Worm (Caenorhabditis elegans): ENCODE data around the gene arrd-5.
"Not testable (repeated sequence)": the region's sequence is repeated elsewhere in the genome, so short reads cannot be mapped to it uniquely, and the experiment has no call there.

Gene arrd-5

ce11 chrII:9862147-9862546, 27.1 kb downstream of the arrd-5 start, which contains the start of gene C08H9.18:
TSS of gene C08H9.18 (minus strand) at chrII:9862247.
- TF ChIP-seq nhr-111 (GFP tag; optimal IDR thresholded peaks at IDR 0.05): no peak
- no peak for TF ChIP-seq D1046.2 (GFP tag; IDR thresholded peaks at IDR 0.05)
- no peak for TF ChIP-seq ceh-82 (tag; optimal IDR thresholded peaks at IDR 0.05)
- no peak for TF ChIP-seq dmd-6 (GFP tag; IDR thresholded peaks at IDR 0.05)
- TF ChIP-seq Y105C5A.15 (GFP tag; IDR thresholded peaks at IDR 0.05): no peak
- TF ChIP-seq daf-12 (tag; optimal IDR thresholded peaks at IDR 0.05): no peak
- no peak for TF ChIP-seq nhr-76 (tag; optimal IDR thresholded peaks at IDR 0.05)
- no peak for TF ChIP-seq T20F7.1 (GFP tag; optimal IDR thresholded peaks at IDR 0.05)
- TF ChIP-seq mes-2 (tag; optimal IDR thresholded peaks at IDR 0.05; ENCODE audit: poor library complexity, severe bottlenecking): no peak
- TF ChIP-seq hmg-1.1 (GFP tag; IDR thresholded peaks at IDR 0.05): no peak
- TF ChIP-seq tag-97 (GFP tag; IDR thresholded peaks at IDR 0.05): no peak
- TF ChIP-seq attf-4 (tag; optimal IDR thresholded peaks at IDR 0.05): no peak
- TF ChIP-seq F44E2.7 (GFP tag; IDR thresholded peaks at IDR 0.05): no peak
- TF ChIP-seq ZK546.5 (tag; optimal IDR thresholded peaks at IDR 0.05): no peak
- no peak for TF ChIP-seq nhr-10 (tag; optimal IDR thresholded peaks at IDR 0.05)

DNA sequence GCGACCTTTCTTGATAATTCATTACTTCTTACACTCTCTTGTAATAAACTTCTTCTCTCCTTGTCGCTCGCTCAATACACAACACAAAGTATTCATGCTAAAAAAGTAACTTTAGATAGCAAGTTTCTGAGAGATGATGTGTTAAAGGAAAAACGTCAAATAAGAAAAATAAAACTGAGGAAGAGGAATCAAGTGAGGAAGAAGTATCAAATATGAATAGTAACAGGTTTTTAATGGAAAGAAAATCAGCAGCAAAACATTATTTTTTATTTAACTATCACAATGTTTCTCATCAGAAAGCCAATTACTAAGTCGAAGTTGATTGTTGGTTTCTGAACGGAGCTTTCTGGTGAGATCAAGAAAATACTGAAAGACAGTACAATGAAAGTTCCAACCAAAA, 31.4 kb downstream of the arrd-5 start, which contains the start of gene chil-1:
chil-1 (minus strand) TSS at position 101 of the 400 bp plus-strand sequence.
- TF ChIP-seq lsy-2 (tag; optimal IDR thresholded peaks at IDR 0.05); spr-3 (GFP tag; optimal IDR thresholded peaks at IDR 0.05); unc-130 (GFP tag; optimal IDR thresholded peaks at IDR 0.05): not testable (repeated sequence)

- TF ChIP-seq unc-62 (GFP tag; optimal IDR thresholded peaks at IDR 0.05 in 1 of 2): peak in 1 of 2 experiments; percentile 65
- no peak for TF ChIP-seq unc-62 (tag; optimal IDR thresholded peaks at IDR 0.05)
- peak; percentile 63 for TF ChIP-seq aha-1 (tag)
- no peak for TF ChIP-seq lin-1 (GFP tag; IDR thresholded peaks at IDR 0.05)
Measured at ce11 chrII:9868207-9868606, 33.2 kb downstream of the arrd-5 start.

DNA sequence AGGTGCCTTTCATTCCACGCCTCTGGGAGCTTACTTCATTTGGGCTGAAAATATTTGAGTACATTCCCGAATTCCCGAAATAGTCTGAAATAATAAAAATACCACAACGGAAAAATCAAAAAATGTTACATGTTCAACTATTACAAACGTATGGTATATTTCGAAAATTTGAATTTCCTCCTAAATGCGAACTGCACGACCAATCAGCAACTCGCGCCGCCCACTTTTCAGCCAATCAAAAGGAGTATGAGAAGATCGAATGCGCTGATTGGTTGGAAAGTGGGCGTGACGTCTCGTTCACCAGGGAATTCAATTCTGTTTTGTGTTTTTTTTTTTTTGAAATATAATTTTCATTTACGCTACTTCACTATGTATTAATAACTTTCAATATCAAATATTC, 33.7 kb downstream of the arrd-5 start, which contains the start of gene old-1:
old-1 (minus strand) TSS at position 50 of the 400 bp plus-strand sequence.
- no peak for TF ChIP-seq hif-1 (tag; optimal IDR thresholded peaks at IDR 0.05)
- TF ChIP-seq nhr-10 (tag; optimal IDR thresholded peaks at IDR 0.05): no peak
- no peak for TF ChIP-seq lin-1 (GFP tag; IDR thresholded peaks at IDR 0.05)
- TF ChIP-seq daf-12 (tag; optimal IDR thresholded peaks at IDR 0.05): no peak
- TF ChIP-seq F10B5.3 (tag; optimal IDR thresholded peaks at IDR 0.05): no peak
- TF ChIP-seq snpc-4 (tag; optimal IDR thresholded peaks at IDR 0.05): no peak
- TF ChIP-seq ceh-44 (GFP tag; IDR thresholded peaks at IDR 0.05): no peak
- TF ChIP-seq ztf-7 (tag; optimal IDR thresholded peaks at IDR 0.05): no peak
- TF ChIP-seq mes-2 (tag; optimal IDR thresholded peaks at IDR 0.05; ENCODE audit: poor library complexity, severe bottlenecking): no peak
- no peak for TF ChIP-seq hmg-1.1 (GFP tag; IDR thresholded peaks at IDR 0.05)
- no peak for TF ChIP-seq daf-8 (GFP tag; IDR thresholded peaks at IDR 0.05)
- no peak for TF ChIP-seq Y105C5A.15 (GFP tag; IDR thresholded peaks at IDR 0.05)
- no peak for TF ChIP-seq hlh-30 (tag; optimal IDR thresholded peaks at IDR 0.05; ENCODE audit: insufficient read depth)
- TF ChIP-seq mxl-2 (GFP tag; conservative IDR thresholded peaks at IDR 0.05): no peak
- TF ChIP-seq Y5F2A.4 (GFP tag; optimal IDR thresholded peaks at IDR 0.05): no peak
- no peak for TF ChIP-seq duxl-1 (tag; optimal IDR thresholded peaks at IDR 0.05; ENCODE audit: poor library complexity)
- no peak for TF ChIP-seq unc-39 (tag; optimal IDR thresholded peaks at IDR 0.05)
- TF ChIP-seq pha-4 (GFP tag; IDR thresholded peaks at IDR 0.05): no peak
- TF ChIP-seq pha-4 (tag; optimal IDR thresholded peaks at IDR 0.05): no peak
- no peak for TF ChIP-seq T26A8.4 (GFP tag; IDR thresholded peaks at IDR 0.05)
